Fruit fly (Drosophila melanogaster): Measurements from ENCODE around the gene CG3713.

DNA sequence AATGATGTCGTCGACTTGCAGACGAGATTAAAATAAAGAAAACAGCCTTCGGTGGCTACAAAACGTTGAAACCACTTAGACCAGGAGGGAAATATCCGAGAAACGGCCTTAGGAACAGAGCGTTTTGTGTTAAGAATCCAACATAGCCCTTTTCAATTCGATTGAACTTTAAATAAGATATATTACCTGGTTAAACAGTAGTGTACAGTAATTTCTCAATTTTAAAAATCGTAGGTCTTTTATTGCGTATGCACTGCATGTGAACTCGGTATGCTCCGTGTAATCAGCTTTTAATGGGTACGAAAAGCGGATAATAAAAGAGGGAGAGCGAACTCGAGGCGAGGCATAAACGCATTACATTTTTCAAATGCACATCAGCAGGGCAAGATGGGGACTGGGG, 8.9 kb downstream of the CG3713 start:
- no peak for TF ChIP-seq rn (GFP tag; IDR thresholded peaks at IDR 0.05)
- no peak for TF ChIP-seq CG13204 (GFP tag; optimal IDR thresholded peaks at IDR 0.05)
- no peak for TF ChIP-seq EcR (GFP tag; optimal IDR thresholded peaks at IDR 0.05)
